Fruit fly (Drosophila melanogaster) whole organism: Measurements from ENCODE around the gene AIF.

Source experiments
- CG8478 ChIP-seq: fragments of >200 bp; optimal IDR thresholded peaks from 2 replicates; lab custom pipeline; 2018; ENCODE audit warnings: inconsistent platforms
- EcR ChIP-seq, 2 experiments: fragments of >200 bp; optimal IDR thresholded peaks; 2 replicates each; lab custom pipeline; 2017; ENCODE audit warnings: missing biosample characterization in 2 of 2, missing genetic modification characterization in 2 of 2, missing genetic modification reagents in 2 of 2
- pan ChIP-seq: fragments of >200 bp; optimal IDR thresholded peaks from 2 replicates; lab custom pipeline; 2017

dm6 chr2L:2193357-2193780, 41.8 kb downstream of the AIF start:
- no peak for TF ChIP-seq pan (lab: Kevin White, UChicago)
- peak; percentile 25 to 69 for TF ChIP-seq EcR (GFP tag; optimal IDR thresholded peaks at IDR 0.05; lab: Kevin White, UChicago)
- peak; percentile 50 for TF ChIP-seq CG8478 (lab: Kevin White, UChicago)
